Fruit fly (Drosophila melanogaster) whole organism, adult: ENCODE data around the gene Sos.

Experiments
- CG7045 ChIP-seq: fragments of 200-800 bp; sonication (Bioruptor generic); optimal IDR thresholded peaks from 2 replicates; lab custom pipeline; 2017; ENCODE audit warnings: missing biosample characterization, mild to moderate bottlenecking, missing genetic modification characterization
- Crg-1 ChIP-seq: fragments of 200-800 bp; sonication (Bioruptor generic); optimal IDR thresholded peaks from 2 replicates; lab custom pipeline; 2016; ENCODE audit warnings: missing biosample characterization, missing genetic modification characterization

DNA sequence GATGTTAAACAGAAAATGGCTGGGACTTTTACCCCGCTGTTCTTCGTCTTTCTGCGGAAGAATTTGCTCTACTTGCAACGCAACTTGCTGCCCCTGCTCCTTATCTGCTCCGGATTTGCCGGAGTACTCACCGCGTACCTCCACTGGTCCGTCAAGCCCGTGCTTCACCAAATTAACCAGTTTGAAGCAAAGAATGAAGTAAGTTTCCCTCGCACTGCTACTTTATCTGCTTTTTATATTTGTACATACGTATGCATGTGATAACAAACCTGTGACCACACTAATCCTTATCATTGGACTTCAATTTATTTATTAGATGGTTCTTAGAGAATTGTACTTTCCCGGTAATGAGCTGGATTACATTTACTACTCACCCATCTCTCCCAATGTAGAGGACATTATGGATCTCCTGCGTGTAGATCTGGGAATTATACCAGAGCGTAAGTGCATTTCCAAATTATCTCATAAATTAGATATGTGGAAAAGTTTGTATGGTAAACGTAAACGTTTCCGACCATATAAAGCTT, 29.4 kb upstream of the Sos start, which contains the start of gene CG16890:
- no peak for TF ChIP-seq Crg-1 (GFP tag; lab: Kevin White, UChicago)
- no peak for TF ChIP-seq CG7045
